Fruit fly (Drosophila melanogaster): ENCODE results near the gene Oat.

DNA sequence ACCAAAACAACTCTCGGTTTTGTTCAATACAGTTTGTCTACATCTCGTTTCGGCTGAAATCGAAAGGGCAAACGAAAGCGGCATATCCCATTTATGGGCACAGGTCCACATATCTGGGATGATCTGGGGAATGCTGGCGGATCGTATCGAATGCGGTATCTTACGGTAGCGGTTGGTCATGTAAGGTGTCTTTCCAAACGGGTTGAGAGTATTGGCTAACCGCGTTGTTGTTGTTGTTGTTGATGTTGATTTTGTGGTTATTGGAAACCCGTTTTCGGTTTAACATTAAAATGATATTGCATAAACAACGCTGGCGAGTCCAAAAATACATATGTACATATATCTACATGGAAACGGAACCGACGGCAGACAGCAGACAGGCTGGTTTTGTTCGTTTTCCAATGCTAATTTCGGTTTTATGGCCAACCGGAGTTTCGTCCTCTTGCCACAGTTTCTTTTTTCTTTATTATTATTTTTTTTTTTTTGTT, 44.5 kb upstream of the Oat start:
- TF ChIP-seq ttk (optimal IDR thresholded peaks at IDR 0.05) (no peak), Sin3A (optimal IDR thresholded peaks at IDR 0.05) (no peak)

Data from Kc167 (cell line).